Fruit fly (Drosophila melanogaster): ENCODE measurements around the gene CG42699.

DNA sequence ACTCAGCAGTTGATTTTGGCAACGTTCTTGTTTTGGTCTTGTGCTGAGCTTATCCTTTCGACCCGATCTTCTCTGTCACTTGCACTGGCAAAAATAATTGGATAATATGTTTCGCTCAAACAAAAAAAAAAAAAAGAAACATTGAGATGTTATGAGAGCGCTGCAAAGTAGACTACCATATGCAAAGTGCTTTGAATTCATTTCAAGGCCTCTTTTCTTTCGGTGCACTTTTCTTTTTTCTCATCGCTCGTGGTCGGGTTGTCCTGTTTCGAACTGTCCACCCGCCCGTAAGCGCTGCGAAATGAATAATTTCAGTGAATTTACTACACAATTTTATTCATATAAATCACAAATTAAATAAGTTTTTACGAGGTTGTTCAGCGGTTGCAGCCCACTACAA lies 55.6 kb downstream of the CG42699 start:
- no peak for TF ChIP-seq CG8478 (optimal IDR thresholded peaks at IDR 0.05)
- no peak for TF ChIP-seq psq (optimal IDR thresholded peaks at IDR 0.05)
- TF ChIP-seq Dll (optimal IDR thresholded peaks at IDR 0.05) = no peak
- no peak for TF ChIP-seq EcR (GFP tag; optimal IDR thresholded peaks at IDR 0.05)
